Worm (Caenorhabditis elegans): ENCODE results near the gene zig-5.

DNA sequence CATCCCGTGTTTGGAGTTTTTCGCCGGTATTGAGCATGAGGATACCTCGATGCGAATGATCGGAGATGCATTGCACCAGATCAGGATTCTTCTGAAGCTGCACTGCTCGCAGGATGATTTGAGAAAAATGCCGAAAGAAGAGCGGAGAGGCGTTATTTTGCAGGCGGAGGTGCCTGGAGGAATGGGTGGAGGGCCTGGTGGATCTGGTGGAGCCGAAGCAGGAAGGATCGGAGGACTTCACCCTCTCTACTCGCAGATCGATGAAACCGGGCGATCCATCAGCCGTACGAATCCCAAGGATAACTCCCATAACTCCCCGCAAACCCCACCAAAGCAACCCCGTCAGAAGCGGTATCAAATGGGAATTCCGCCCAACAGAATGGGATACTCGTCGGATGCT, 14.1 kb downstream of the zig-5 start:
- no peak for TF ChIP-seq mcd-1 (GFP tag; IDR thresholded peaks at IDR 0.05)
- no peak for TF ChIP-seq athp-1 (tag; optimal IDR thresholded peaks at IDR 0.05)
- TF ChIP-seq efl-1 (GFP tag; optimal IDR thresholded peaks at IDR 0.05), result no peak
- no peak for TF ChIP-seq repo-1 (tag; optimal IDR thresholded peaks at IDR 0.05)
